Fruit fly (Drosophila melanogaster) whole organism, wandering third instar larva: ENCODE results near the gene SIDL.

Experiments
- CG9705 ChIP-seq: fragments of 200-800 bp; sonication (Bioruptor generic); optimal IDR thresholded peaks from 2 replicates; lab custom pipeline; 2018; ENCODE audit warnings: missing biosample characterization, mild to moderate bottlenecking, missing genetic modification characterization
- N ChIP-seq: fragments of >200 bp; optimal IDR thresholded peaks from 2 replicates; lab custom pipeline; 2018; ENCODE audit warnings: missing biosample characterization, missing external identifiers, missing genetic modification characterization
- Sp1 ChIP-seq: fragments of 200-800 bp; sonication (Bioruptor generic); optimal IDR thresholded peaks from 3 replicates; lab custom pipeline; 2019; ENCODE audit warnings: missing biosample characterization, mild to moderate bottlenecking, missing genetic modification characterization, moderate library complexity
- pan ChIP-seq: fragments of >200 bp; optimal IDR thresholded peaks from 2 replicates; lab custom pipeline; 2017

- no peak for TF ChIP-seq CG9705 (GFP tag; lab: Kevin White, UChicago)
- TF ChIP-seq Sp1 (GFP tag; lab: Kevin White, UChicago), result no peak
- TF ChIP-seq pan, result no peak
- no peak for TF ChIP-seq N (GFP tag; lab: Kevin White, UChicago)
Observed at dm6 chr3R:15243046-15243356, 24.3 kb upstream of the SIDL start.
